Worm (Caenorhabditis elegans): ENCODE measurements around the gene F49E12.10.

DNA sequence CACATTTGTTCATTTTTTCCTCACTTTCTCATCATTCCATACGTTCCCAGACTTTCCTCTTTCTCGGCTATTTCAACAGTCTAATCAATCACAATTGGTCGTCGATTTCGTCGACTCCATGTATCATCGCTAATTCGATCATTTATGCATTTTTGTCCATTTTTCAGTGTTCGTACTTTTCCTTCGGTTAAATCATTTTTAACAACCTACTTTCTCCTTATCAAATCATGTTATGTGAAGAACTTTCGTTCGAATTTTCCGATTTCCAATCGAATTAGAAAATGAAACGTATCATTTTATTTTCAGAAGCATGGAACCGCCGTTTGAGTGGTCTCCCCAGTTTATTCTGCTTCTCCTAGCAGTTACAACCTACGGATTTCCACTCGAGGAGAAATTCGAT is 44.5 kb upstream of the F49E12.10 start, which contains the start of gene eff-1:
- no peak for TF ChIP-seq W03F9.2 (tag; optimal IDR thresholded peaks at IDR 0.05)
- TF ChIP-seq dao-5 (tag; optimal IDR thresholded peaks at IDR 0.05), result no peak

Data from whole organism, L4/young adult.